Fruit fly (Drosophila melanogaster) whole organism, embryonic: ENCODE measurements around the gene CG10803.

Experiments
- B-H1 ChIP-seq: fragments of 200-800 bp; sonication (Bioruptor generic); IDR thresholded peaks from 3 replicates; pipeline ENCODE4 v1.3.6; 2022; ENCODE audit warnings: missing biosample characterization, missing genetic modification characterization
- CG13287 ChIP-seq: fragments of 200-800 bp; sonication (Bioruptor generic); IDR thresholded peaks from 2 replicates; pipeline ENCODE4 v1.3.6; 2022; ENCODE audit warnings: missing biosample characterization, missing genetic modification characterization; ENCODE audit not compliant: partially characterized antibody
- CG15479 ChIP-seq: fragments of 200-800 bp; sonication (Bioruptor generic); optimal IDR thresholded peaks from 3 replicates; lab custom pipeline; 2019; ENCODE audit warnings: missing biosample characterization, mild to moderate bottlenecking, missing genetic modification characterization, moderate library complexity
- CG3726 ChIP-seq: fragments of 200-800 bp; sonication (Bioruptor generic); IDR thresholded peaks from 3 replicates; pipeline ENCODE4, ENCODE4 v1.3.6; 2022; ENCODE audit warnings: missing biosample characterization, missing genetic modification characterization
- CG3995 ChIP-seq: fragments of 200-800 bp; sonication (Bioruptor generic); optimal IDR thresholded peaks from 3 replicates; lab custom pipeline; 2016; ENCODE audit warnings: missing biosample characterization, missing genetic modification characterization
- CG7963 ChIP-seq: fragments of 200-800 bp; sonication (Bioruptor generic); IDR thresholded peaks from 3 replicates; pipeline ENCODE4 v1.3.6; 2022; ENCODE audit warnings: missing biosample characterization, missing genetic modification characterization; ENCODE audit not compliant: partially characterized antibody
- Hr39 ChIP-seq: fragments of >200 bp; optimal IDR thresholded peaks from 2 replicates; lab custom pipeline; 2017
- Sry-β ChIP-seq: fragments of 200-800 bp; sonication (Bioruptor generic); optimal IDR thresholded peaks from 2 replicates; lab custom pipeline; 2018; ENCODE audit warnings: missing biosample characterization, mild to moderate bottlenecking, missing genetic modification characterization, moderate library complexity
- emc ChIP-seq: fragments of 200-800 bp; sonication (Bioruptor generic); optimal IDR thresholded peaks from 2 replicates; lab custom pipeline; 2016; ENCODE audit warnings: missing biosample characterization, missing genetic modification characterization
- fd64A ChIP-seq: fragments of 200-800 bp; sonication (Bioruptor generic); optimal IDR thresholded peaks from 3 replicates; lab custom pipeline; 2018; ENCODE audit warnings: missing biosample characterization, mild to moderate bottlenecking, missing genetic modification characterization
- lov ChIP-seq, 2 experiments: fragments of 200-800 bp in 1 of 2; fragments of >200 bp in 1 of 2; sonication (Bioruptor generic) in 1 of 2; IDR thresholded peaks in 1 of 2; optimal IDR thresholded peaks in 1 of 2; 2 replicates in 1 of 2; 3 replicates in 1 of 2; pipeline versions ENCODE4 v1.3.6 to Lab custom; 2017 to 2022; ENCODE audit warnings: missing biosample characterization in 1 of 2, missing genetic modification characterization in 1 of 2
- pfk ChIP-seq: fragments of 200-800 bp; sonication (Bioruptor generic); optimal IDR thresholded peaks from 2 replicates; lab custom pipeline; 2018; ENCODE audit warnings: missing biosample characterization, mild to moderate bottlenecking, missing genetic modification characterization, moderate library complexity
- yki ChIP-seq: fragments of >200 bp; optimal IDR thresholded peaks from 3 replicates; lab custom pipeline; 2018

DNA sequence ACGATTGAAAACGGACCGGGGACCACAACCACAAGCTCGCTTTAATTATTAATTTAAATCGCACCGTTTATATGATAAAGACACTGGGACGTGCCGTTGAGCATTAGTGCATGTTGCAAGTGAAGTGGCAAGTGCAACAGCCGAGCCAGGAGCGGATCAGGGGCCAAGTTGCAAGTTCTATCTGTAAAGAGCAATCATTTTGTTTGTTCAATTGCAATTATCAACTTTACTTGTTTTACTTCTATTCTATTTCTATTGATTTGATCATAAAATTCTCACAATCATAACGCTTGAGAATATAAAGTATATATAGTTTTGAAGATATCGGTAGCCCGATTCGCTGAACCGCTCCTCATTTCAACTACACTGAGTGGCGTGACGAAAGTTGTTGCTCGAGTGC is 49.3 kb upstream of the CG10803 start:
- TF ChIP-seq B-H1 (GFP tag; lab: Robert Waterston, UW) = no peak
- TF ChIP-seq CG13287 (GFP tag; lab: Robert Waterston, UW) = no peak
- TF ChIP-seq pfk (GFP tag; lab: Kevin White, UChicago) = no peak
- TF ChIP-seq fd64A (GFP tag; lab: Kevin White, UChicago) = no peak
- TF ChIP-seq CG7963 (GFP tag; lab: Robert Waterston, UW) = no peak
- TF ChIP-seq CG15479 (GFP tag; lab: Kevin White, UChicago) = no peak
- TF ChIP-seq CG3995 (GFP tag; lab: Kevin White, UChicago) = no peak
- TF ChIP-seq yki (lab: Kevin White, UChicago) = no peak
- no peak for TF ChIP-seq lov (optimal IDR thresholded peaks at IDR 0.05; lab: Kevin White, UChicago)
- TF ChIP-seq lov (GFP tag; IDR thresholded peaks at IDR 0.05; lab: Robert Waterston, UW) = no peak
- TF ChIP-seq Hr39 (lab: Kevin White, UChicago) = no peak
- no peak for TF ChIP-seq CG3726
- TF ChIP-seq Sry-β (GFP tag; lab: Kevin White, UChicago) = no peak
- TF ChIP-seq emc (GFP tag; lab: Kevin White, UChicago) = no peak
